Fruit fly (Drosophila melanogaster) whole organism, adult: ENCODE measurements around the gene CG42724.

Source experiments
- CG11617 ChIP-seq: fragments of 200-800 bp; sonication (Bioruptor generic); optimal IDR thresholded peaks from 2 replicates; lab custom pipeline; 2017; ENCODE audit warnings: mild to moderate bottlenecking, missing biosample characterization, missing genetic modification reagents, missing genetic modification characterization
- CG12768 ChIP-seq: fragments of 200-800 bp; sonication (Bioruptor generic); optimal IDR thresholded peaks from 2 replicates; lab custom pipeline; 2017; ENCODE audit warnings: missing biosample characterization, missing genetic modification characterization, mild to moderate bottlenecking, moderate library complexity, missing genetic modification reagents
- CG14711 ChIP-seq: fragments of 200-800 bp; sonication (Bioruptor generic); optimal IDR thresholded peaks from 2 replicates; lab custom pipeline; 2018; ENCODE audit warnings: missing biosample characterization, mild to moderate bottlenecking, missing genetic modification characterization, moderate library complexity
- CG1620 ChIP-seq: fragments of 200-800 bp; sonication (Bioruptor generic); optimal IDR thresholded peaks from 2 replicates; lab custom pipeline; 2016; ENCODE audit warnings: missing biosample characterization, missing genetic modification characterization
- CG33017 ChIP-seq: fragments of 200-800 bp; sonication (Bioruptor generic); optimal IDR thresholded peaks from 2 replicates; lab custom pipeline; 2018; ENCODE audit warnings: missing biosample characterization, mild to moderate bottlenecking, missing genetic modification characterization, moderate library complexity
- CG5204 ChIP-seq: fragments of 200-800 bp; sonication (Bioruptor generic); optimal IDR thresholded peaks from 2 replicates; lab custom pipeline; 2016; ENCODE audit warnings: missing biosample characterization, missing genetic modification characterization
- CG7045 ChIP-seq: fragments of 200-800 bp; sonication (Bioruptor generic); optimal IDR thresholded peaks from 2 replicates; lab custom pipeline; 2017; ENCODE audit warnings: missing biosample characterization, mild to moderate bottlenecking, missing genetic modification characterization
- CG7101 ChIP-seq: fragments of 200-800 bp; sonication (Bioruptor generic); optimal IDR thresholded peaks from 2 replicates; lab custom pipeline; 2018; ENCODE audit warnings: missing biosample characterization, mild to moderate bottlenecking, missing genetic modification characterization, moderate library complexity
- Clk ChIP-seq: fragments of 200-800 bp; sonication (Bioruptor generic); optimal IDR thresholded peaks from 2 replicates; lab custom pipeline; 2017; ENCODE audit warnings: missing biosample characterization, missing genetic modification characterization
- Crg-1 ChIP-seq: fragments of 200-800 bp; sonication (Bioruptor generic); optimal IDR thresholded peaks from 2 replicates; lab custom pipeline; 2016; ENCODE audit warnings: missing biosample characterization, missing genetic modification characterization
- Hr96 ChIP-seq: fragments of 200-800 bp; sonication (Bioruptor generic); optimal IDR thresholded peaks from 2 replicates; lab custom pipeline; 2016; ENCODE audit warnings: missing biosample characterization, missing genetic modification characterization
- Mnt ChIP-seq: fragments of 200-800 bp; sonication (Bioruptor generic); optimal IDR thresholded peaks from 2 replicates; lab custom pipeline; 2016; ENCODE audit warnings: missing biosample characterization, mild to moderate bottlenecking, missing genetic modification characterization
- bab1 ChIP-seq: fragments of 200-800 bp; sonication (Bioruptor generic); optimal IDR thresholded peaks from 3 replicates; lab custom pipeline; 2019; ENCODE audit warnings: missing biosample characterization, mild to moderate bottlenecking, missing genetic modification characterization, moderate library complexity
- cic ChIP-seq: fragments of 200-800 bp; sonication (Bioruptor generic); optimal IDR thresholded peaks from 2 replicates; lab custom pipeline; 2017; ENCODE audit warnings: missing biosample characterization, mild to moderate bottlenecking, missing genetic modification characterization, moderate library complexity
- cnc ChIP-seq, 2 experiments: fragments of >200 bp; optimal IDR thresholded peaks; 2 replicates each; lab custom pipeline; 2017
- kay ChIP-seq: fragments of 200-800 bp; sonication (Bioruptor generic); peaks from one replicate; lab custom pipeline; 2016; ENCODE audit warnings: missing biosample characterization, missing genetic modification characterization, borderline replicate concordance
- ovo ChIP-seq: fragments of 200-800 bp; sonication (Bioruptor generic); optimal IDR thresholded peaks from 2 replicates; lab custom pipeline; 2016; ENCODE audit warnings: missing biosample characterization, missing genetic modification characterization
- pad ChIP-seq: fragments of 200-800 bp; sonication (Bioruptor generic); optimal IDR thresholded peaks from 3 replicates; lab custom pipeline; 2017; ENCODE audit warnings: missing biosample characterization, missing genetic modification characterization, mild to moderate bottlenecking, moderate library complexity, missing genetic modification reagents
- tj ChIP-seq: fragments of 200-800 bp; sonication (Bioruptor generic); optimal IDR thresholded peaks from 3 replicates; lab custom pipeline; 2017; ENCODE audit warnings: missing biosample characterization, mild to moderate bottlenecking, missing genetic modification characterization, moderate library complexity
- toe ChIP-seq: fragments of 200-800 bp; sonication (Bioruptor generic); optimal IDR thresholded peaks from 2 replicates; lab custom pipeline; 2016; ENCODE audit warnings: missing biosample characterization, missing genetic modification characterization

The CG42724 gene

dm6 chr3R:6375944-6376343, 7.9 kb upstream of the CG42724 start, which contains the start of gene CRAT:
TSS of gene CRAT (minus strand) at chr3R:6376044.
- TF ChIP-seq toe (GFP tag; lab: Kevin White, UChicago): no peak
- no peak for TF ChIP-seq pad
- TF ChIP-seq Crg-1: no peak
- no peak for TF ChIP-seq CG14711 (tag; lab: Kevin White, UChicago)
- TF ChIP-seq cnc (optimal IDR thresholded peaks at IDR 0.05; lab: Kevin White, UChicago): no peak

- TF ChIP-seq toe (GFP tag; lab: Kevin White, UChicago) (no peak), bab1 (GFP tag; lab: Kevin White, UChicago) (no peak), kay (GFP tag; lab: Kevin White, UChicago) (no peak), CG1620 (no peak), CG11617 (no peak), Crg-1 (no peak), ovo (no peak), CG5204 (GFP tag; lab: Kevin White, UChicago) (no peak), Clk (GFP tag; lab: Kevin White, UChicago) (no peak), CG7045 (GFP tag; lab: Kevin White, UChicago) (no peak), CG33017 (tag; lab: Kevin White, UChicago) (no peak), pad (no peak), CG14711 (tag; lab: Kevin White, UChicago) (no peak)
Observed at dm6 chr3R:6374307-6374574, 6.2 kb upstream of the CG42724 start, which contains the start of gene CG42564. TSS of gene CG42564 (plus strand) at chr3R:6374475.

- TF ChIP-seq Mnt (GFP tag; lab: Kevin White, UChicago) (no peak), CG1620 (peak; percentile 42), CG5204 (GFP tag; lab: Kevin White, UChicago) (no peak), CG33017 (tag; lab: Kevin White, UChicago) (peak; percentile 64), pad (no peak), cnc (optimal IDR thresholded peaks at IDR 0.05; lab: Kevin White, UChicago) (no peak), ovo (peak; percentile 6), tj (GFP tag; lab: Kevin White, UChicago) (no peak), CG7045 (GFP tag; lab: Kevin White, UChicago) (peak; percentile 30), bab1 (GFP tag; lab: Kevin White, UChicago) (peak; percentile 29), CG14711 (tag; lab: Kevin White, UChicago) (peak; percentile 29), Hr96 (GFP tag; lab: Kevin White, UChicago) (peak; percentile 9), Clk (GFP tag; lab: Kevin White, UChicago) (no peak), CG12768 (GFP tag; lab: Kevin White, UChicago) (peak; percentile 27), CG11617 (peak; percentile 43), Crg-1 (peak; percentile 42), kay (GFP tag; lab: Kevin White, UChicago) (no peak), toe (GFP tag; lab: Kevin White, UChicago) (peak; percentile 43), CG7101 (tag; lab: Kevin White, UChicago) (peak; percentile 40), cic (GFP tag; lab: Kevin White, UChicago) (peak; percentile 26)
Observed at dm6 chr3R:6373512-6374306, 5.6 kb upstream of the CG42724 start.

- TF ChIP-seq CG7101 (tag; lab: Kevin White, UChicago) (peak; percentile 41), CG12768 (GFP tag; lab: Kevin White, UChicago) (no peak), tj (GFP tag; lab: Kevin White, UChicago) (peak; percentile 36), Mnt (GFP tag; lab: Kevin White, UChicago) (peak; percentile 97), CG7045 (GFP tag; lab: Kevin White, UChicago) (no peak), CG1620 (no peak), CG11617 (no peak), Crg-1 (no peak), kay (GFP tag; lab: Kevin White, UChicago) (no peak), CG14711 (tag; lab: Kevin White, UChicago) (peak; percentile 38), bab1 (GFP tag; lab: Kevin White, UChicago) (peak; percentile 20), cnc (optimal IDR thresholded peaks at IDR 0.05; lab: Kevin White, UChicago) (no peak), pad (peak; percentile 3), cic (GFP tag; lab: Kevin White, UChicago) (no peak), Clk (GFP tag; lab: Kevin White, UChicago) (no peak), CG5204 (GFP tag; lab: Kevin White, UChicago) (no peak), CG33017 (tag; lab: Kevin White, UChicago) (no peak), ovo (no peak), toe (GFP tag; lab: Kevin White, UChicago) (peak; percentile 37), Hr96 (GFP tag; lab: Kevin White, UChicago) (no peak)
Observed at dm6 chr3R:6368550-6369238, 606 bp upstream of the CG42724 start, which contains the start of gene CG10286. TSS of gene CG10286 (plus strand) at chr3R:6368965.

DNA sequence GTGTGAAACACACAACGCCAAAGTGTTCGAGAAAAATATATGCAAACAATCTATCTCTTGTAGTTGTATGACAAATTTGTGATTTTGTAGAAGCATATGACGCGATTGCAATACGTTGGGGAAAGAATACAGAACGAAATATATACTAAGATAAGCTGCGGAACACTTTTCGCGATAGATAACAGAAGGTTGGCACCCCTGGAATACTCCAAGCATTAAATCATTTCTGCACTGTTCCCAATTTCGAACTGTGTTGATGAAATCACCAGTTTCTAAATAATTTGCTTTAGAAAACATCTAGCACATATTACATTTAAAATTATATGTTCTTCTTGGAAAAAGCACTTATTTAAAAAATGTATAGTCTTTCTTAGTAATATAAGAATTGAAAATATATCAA, 13.7 kb downstream of the CG42724 start:
- TF ChIP-seq CG12768 (GFP tag; lab: Kevin White, UChicago): no peak
- TF ChIP-seq Clk (GFP tag; lab: Kevin White, UChicago): no peak
- no peak for TF ChIP-seq CG5204 (GFP tag; lab: Kevin White, UChicago)
- no peak for TF ChIP-seq CG14711 (tag; lab: Kevin White, UChicago)
- no peak for TF ChIP-seq CG11617
- TF ChIP-seq bab1 (GFP tag; lab: Kevin White, UChicago): no peak
- peak; percentile 45 for TF ChIP-seq kay (GFP tag; lab: Kevin White, UChicago)
